Fruit fly (Drosophila melanogaster): ENCODE measurements around the gene CG3407.
A peak's percentile ranks its signal among the peaks of the same experiment; 100 is the strongest.

Gene CG3407

DNA sequence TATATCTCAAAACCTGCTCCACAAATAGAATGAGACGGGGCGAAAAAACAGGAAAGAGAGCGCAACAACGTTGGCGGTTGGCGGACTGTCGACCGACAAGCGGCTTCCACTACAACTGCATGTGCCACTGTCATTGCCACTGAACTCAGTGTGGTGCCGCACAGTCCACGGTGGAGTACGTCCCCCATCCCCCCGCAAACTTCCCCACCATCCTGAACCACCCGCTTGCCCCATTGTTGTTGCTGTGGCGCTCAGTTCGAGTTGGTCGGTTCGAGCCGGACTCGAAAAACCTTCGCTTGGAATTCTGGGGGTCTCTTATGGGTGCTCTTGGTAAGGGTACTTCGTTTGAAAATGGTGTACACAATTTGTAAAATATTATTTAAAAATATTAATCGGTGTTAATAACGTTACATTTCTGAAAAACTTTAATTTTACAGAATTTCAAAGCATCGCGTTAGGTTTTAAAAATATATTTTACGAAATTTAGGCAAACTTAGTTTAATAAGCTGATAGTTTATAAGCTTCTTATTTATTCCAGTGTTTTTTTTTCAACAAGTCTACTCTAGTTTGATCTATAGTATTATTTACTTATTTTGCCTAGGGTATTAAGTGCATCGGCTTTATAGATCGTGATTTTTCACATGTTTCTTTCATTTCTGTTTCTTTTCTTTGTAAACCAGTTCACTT lies 40.1 kb downstream of the CG3407 start (continued):
- TF ChIP-seq CG12071 (GFP tag; optimal IDR thresholded peaks at IDR 0.05): no peak
- no peak for TF ChIP-seq NFAT (GFP tag; IDR thresholded peaks at IDR 0.05)
- no peak for TF ChIP-seq NC2α (GFP tag; optimal IDR thresholded peaks at IDR 0.05)
- TF ChIP-seq Dad (GFP tag; optimal IDR thresholded peaks at IDR 0.05): no peak
- no peak for TF ChIP-seq prd (optimal IDR thresholded peaks at IDR 0.05)
- TF ChIP-seq prd (GFP tag; IDR thresholded peaks at IDR 0.05): peak; percentile 47; the same call in 1 of the 3 replicates
- peak; percentile 56 for TF ChIP-seq CG17568 (GFP tag; optimal IDR thresholded peaks at IDR 0.05)
- TF ChIP-seq CG10654 (GFP tag; optimal IDR thresholded peaks at IDR 0.05): no peak
- no peak for TF ChIP-seq lov (optimal IDR thresholded peaks at IDR 0.05)
- TF ChIP-seq lov (GFP tag; IDR thresholded peaks at IDR 0.05): no peak
- peak; percentile 55 for TF ChIP-seq CG12659 (GFP tag; optimal IDR thresholded peaks at IDR 0.05)
- no peak for TF ChIP-seq crp (GFP tag; optimal IDR thresholded peaks at IDR 0.05)
- TF ChIP-seq seq (GFP tag; IDR thresholded peaks at IDR 0.05): peak; percentile 24; the same call in 1 of the 2 replicates
- no peak for TF ChIP-seq Atf-2 (GFP tag; optimal IDR thresholded peaks at IDR 0.05)
- TF ChIP-seq CG17829 (tag; optimal IDR thresholded peaks at IDR 0.05): peak; percentile 50
- TF ChIP-seq CG10267 (tag; optimal IDR thresholded peaks at IDR 0.05): peak; percentile 41
- no peak for TF ChIP-seq ap (GFP tag; IDR thresholded peaks at IDR 0.05)
- no peak for TF ChIP-seq E2f1 (GFP tag; IDR thresholded peaks at IDR 0.05)
- peak; percentile 82 for TF ChIP-seq phol (tag; optimal IDR thresholded peaks at IDR 0.05)
- TF ChIP-seq CG8765 (GFP tag; IDR thresholded peaks at IDR 0.05): no peak
- no peak for TF ChIP-seq CG32532 (GFP tag; IDR thresholded peaks at IDR 0.05)
- TF ChIP-seq Myb (GFP tag; optimal IDR thresholded peaks at IDR 0.05): no peak
- peak; percentile 50; the same call in 1 of the 2 replicates for TF ChIP-seq CG10321 (GFP tag; IDR thresholded peaks at IDR 0.05)
- TF ChIP-seq ro (GFP tag; IDR thresholded peaks at IDR 0.05): no peak
- TF ChIP-seq Doc2 (GFP tag; IDR thresholded peaks at IDR 0.05): no peak
- TF ChIP-seq CG2199 (GFP tag; IDR thresholded peaks at IDR 0.05): peak; percentile 86
- TF ChIP-seq Asciz (GFP tag; optimal IDR thresholded peaks at IDR 0.05): peak; percentile 63
- peak; percentile 65 for TF ChIP-seq row (GFP tag; IDR thresholded peaks at IDR 0.05)
- 0 out of 3 replicates have a peak, but pooled peaks have one; percentile 29 for TF ChIP-seq CG11560 (tag; IDR thresholded peaks at IDR 0.05)
- peak; percentile 28 for TF ChIP-seq YL-1 (GFP tag; optimal IDR thresholded peaks at IDR 0.05)
- TF ChIP-seq CG9932 (GFP tag; IDR thresholded peaks at IDR 0.05): peak; percentile 32; the same call in 1 of the 2 replicates
- peak; percentile 53 for TF ChIP-seq CG33557 (GFP tag; optimal IDR thresholded peaks at IDR 0.05)
- TF ChIP-seq klu (GFP tag; IDR thresholded peaks at IDR 0.05): 0 out of 2 replicates have a peak, but pooled peaks have one; percentile 19
- no peak for TF ChIP-seq peb (GFP tag; IDR thresholded peaks at IDR 0.05)
- TF ChIP-seq Tbp (GFP tag; optimal IDR thresholded peaks at IDR 0.05): no peak
- TF ChIP-seq caup (GFP tag; optimal IDR thresholded peaks at IDR 0.05; ENCODE audit: severe bottlenecking): no peak
- no peak for TF ChIP-seq CG31224 (GFP tag; IDR thresholded peaks at IDR 0.05)
- TF ChIP-seq sd (tag; optimal IDR thresholded peaks at IDR 0.05): peak; percentile 52
- TF ChIP-seq HLH4C (GFP tag; IDR thresholded peaks at IDR 0.05; ENCODE audit: partially characterized antibody): no peak
- peak; percentile 69 for TF ChIP-seq CG9727 (GFP tag; optimal IDR thresholded peaks at IDR 0.05)
- TF ChIP-seq bcd (GFP tag; optimal IDR thresholded peaks at IDR 0.05): peak; percentile 68
- peak; percentile 79 for TF ChIP-seq CG8924 (tag; optimal IDR thresholded peaks at IDR 0.05)
- peak; percentile 67 for TF ChIP-seq CG17359 (tag; optimal IDR thresholded peaks at IDR 0.05)
- no peak for TF ChIP-seq Dip2 (GFP tag; IDR thresholded peaks at IDR 0.05)
- peak in 1 of 2 experiments; percentile 36 for TF ChIP-seq chif (GFP tag; optimal IDR thresholded peaks at IDR 0.05)
- TF ChIP-seq CG7928 (GFP tag; optimal IDR thresholded peaks at IDR 0.05): peak; percentile 26
- TF ChIP-seq CG9437 (GFP tag; optimal IDR thresholded peaks at IDR 0.05): peak; percentile 59
- no peak for TF ChIP-seq H2.0 (GFP tag; IDR thresholded peaks at IDR 0.05)
- TF ChIP-seq NfI (GFP tag; optimal IDR thresholded peaks at IDR 0.05): no peak
- TF ChIP-seq CG6683 (GFP tag; optimal IDR thresholded peaks at IDR 0.05): no peak
- no peak for TF ChIP-seq br (optimal IDR thresholded peaks at IDR 0.05)

Measured in whole organism, embryonic.